Fruit fly (Drosophila melanogaster) whole organism, embryonic: Measurements from ENCODE around the gene CG5225.

Source experiments
- Antp ChIP-seq: fragments of 200-800 bp; sonication (Bioruptor generic); optimal IDR thresholded peaks from 3 replicates; lab custom pipeline; 2016; ENCODE audit warnings: missing biosample characterization, missing genetic modification characterization
- Atf3 ChIP-seq: fragments of 200-800 bp; sonication (Bioruptor generic); optimal IDR thresholded peaks from 3 replicates; lab custom pipeline; 2016; ENCODE audit warnings: missing biosample characterization, missing genetic modification characterization
- BEAF-32 ChIP-seq: fragments of 200-800 bp; sonication (Bioruptor generic); optimal IDR thresholded peaks from 3 replicates; lab custom pipeline; 2017; ENCODE audit warnings: missing biosample characterization, missing genetic modification characterization, mild to moderate bottlenecking, moderate library complexity, missing genetic modification reagents
- Bgb ChIP-seq: fragments of 200-800 bp; sonication (Bioruptor generic); IDR thresholded peaks from 2 replicates; pipeline ENCODE4 v1.3.6; 2022; ENCODE audit warnings: missing biosample characterization, missing genetic modification characterization; ENCODE audit not compliant: partially characterized antibody
- BtbVII ChIP-seq: fragments of 200-800 bp; sonication (Bioruptor generic); optimal IDR thresholded peaks from 3 replicates; lab custom pipeline; 2017; ENCODE audit warnings: missing biosample characterization, mild to moderate bottlenecking, missing genetic modification characterization
- CG10431 ChIP-seq: fragments of 200-800 bp; sonication (Bioruptor generic); optimal IDR thresholded peaks from 3 replicates; lab custom pipeline; 2018; ENCODE audit warnings: missing biosample characterization, mild to moderate bottlenecking, missing genetic modification characterization
- CG14014 ChIP-seq: fragments of 200-800 bp; sonication (Bioruptor generic); IDR thresholded peaks from 2 replicates; pipeline ENCODE4 v1.3.6; 2022; ENCODE audit warnings: missing biosample characterization, missing genetic modification characterization
- CG14965 ChIP-seq: fragments of 200-800 bp; sonication (Bioruptor generic); optimal IDR thresholded peaks from 2 replicates; lab custom pipeline; 2016; ENCODE audit warnings: missing biosample characterization, missing genetic modification characterization, borderline replicate concordance
- CG15696 ChIP-seq: fragments of 200-800 bp; sonication (Bioruptor generic); optimal IDR thresholded peaks from 2 replicates; lab custom pipeline; 2019; ENCODE audit warnings: missing biosample characterization, mild to moderate bottlenecking, missing genetic modification characterization, moderate library complexity
- CG16863 ChIP-seq: fragments of 200-800 bp; sonication (Bioruptor generic); optimal IDR thresholded peaks from 3 replicates; lab custom pipeline; 2016; ENCODE audit warnings: missing biosample characterization, missing genetic modification characterization
- CG17186 ChIP-seq: fragments of 200-800 bp; sonication (Bioruptor generic); optimal IDR thresholded peaks from 3 replicates; lab custom pipeline; 2017; ENCODE audit warnings: missing biosample characterization, missing genetic modification reagents, missing genetic modification characterization
- CG17361 ChIP-seq: fragments of 200-800 bp; sonication (Bioruptor generic); IDR thresholded peaks from 3 replicates; pipeline ENCODE4 v1.3.6; 2022; ENCODE audit warnings: missing biosample characterization, missing genetic modification characterization
- CG17829 ChIP-seq: fragments of 200-800 bp; optimal IDR thresholded peaks from 2 replicates; lab custom pipeline; 2019; ENCODE audit warnings: missing biosample characterization, mild to moderate bottlenecking, missing genetic modification characterization, moderate library complexity
- CG33557 ChIP-seq: fragments of 200-800 bp; sonication (Bioruptor generic); optimal IDR thresholded peaks from 2 replicates; lab custom pipeline; 2019; ENCODE audit warnings: missing biosample characterization, mild to moderate bottlenecking, missing genetic modification characterization, moderate library complexity
- CG34376 ChIP-seq: fragments of 200-800 bp; sonication (Bioruptor generic); optimal IDR thresholded peaks from 2 replicates; lab custom pipeline; 2018; ENCODE audit warnings: missing biosample characterization, mild to moderate bottlenecking, missing genetic modification characterization
- CG42726 ChIP-seq: fragments of 200-800 bp; sonication (Bioruptor generic); IDR thresholded peaks from 2 replicates; pipeline ENCODE4 v1.3.6; 2022; ENCODE audit warnings: missing biosample characterization, missing genetic modification characterization; ENCODE audit not compliant: partially characterized antibody
- CG7745 ChIP-seq: fragments of 200-800 bp; sonication (Bioruptor generic); optimal IDR thresholded peaks from 2 replicates; lab custom pipeline; 2018; ENCODE audit warnings: missing biosample characterization, mild to moderate bottlenecking, missing genetic modification characterization, moderate library complexity
- CG7963 ChIP-seq: fragments of 200-800 bp; sonication (Bioruptor generic); IDR thresholded peaks from 3 replicates; pipeline ENCODE4 v1.3.6; 2022; ENCODE audit warnings: missing biosample characterization, missing genetic modification characterization; ENCODE audit not compliant: partially characterized antibody
- CG8290 ChIP-seq, 3 experiments: fragments of 200-800 bp; sonication (Bioruptor generic); optimal IDR thresholded peaks; 2 replicates each; lab custom pipeline; 2016 to 2019; ENCODE audit warnings: missing biosample characterization in 3 of 3, missing genetic modification characterization in 3 of 3, mild to moderate bottlenecking in 2 of 3, moderate library complexity in 1 of 3
- Camta ChIP-seq: fragments of 200-800 bp; sonication (Bioruptor generic); optimal IDR thresholded peaks from 2 replicates; lab custom pipeline; 2016; ENCODE audit warnings: missing biosample characterization, missing genetic modification characterization
- D19A ChIP-seq: fragments of 200-800 bp; optimal IDR thresholded peaks from 3 replicates; lab custom pipeline; 2019; ENCODE audit warnings: missing biosample characterization, mild to moderate bottlenecking, missing genetic modification characterization, moderate library complexity
- Deaf1 ChIP-seq: fragments of 200-800 bp; optimal IDR thresholded peaks from 3 replicates; lab custom pipeline; 2019; ENCODE audit warnings: missing biosample characterization, mild to moderate bottlenecking, missing genetic modification characterization, moderate library complexity
- Doc3 ChIP-seq: fragments of 200-800 bp; sonication (Bioruptor generic); IDR thresholded peaks from 3 replicates; pipeline ENCODE4 v1.3.6; 2022; ENCODE audit warnings: missing biosample characterization, missing genetic modification characterization; ENCODE audit not compliant: partially characterized antibody
- Dp ChIP-seq: fragments of 200-800 bp; sonication (Bioruptor generic); optimal IDR thresholded peaks from 2 replicates; lab custom pipeline; 2018; ENCODE audit warnings: missing biosample characterization, mild to moderate bottlenecking, missing genetic modification characterization, moderate library complexity
- E2f2 ChIP-seq: fragments of 200-800 bp; sonication (Bioruptor generic); IDR thresholded peaks from 2 replicates; pipeline ENCODE4 v1.3.6; 2022; ENCODE audit warnings: missing biosample characterization, missing genetic modification characterization
- Eip74EF ChIP-seq, 2 experiments: fragments of 200-800 bp in 1 of 2; fragments of >200 bp in 1 of 2; sonication (Bioruptor generic) in 1 of 2; optimal IDR thresholded peaks; 2 replicates each; lab custom pipeline; 2017 to 2019; ENCODE audit warnings: missing biosample characterization in 2 of 2, missing genetic modification characterization in 2 of 2, mild to moderate bottlenecking in 1 of 2, moderate library complexity in 1 of 2
- Fer3 ChIP-seq: fragments of 200-800 bp; sonication (Bioruptor generic); optimal IDR thresholded peaks from 2 replicates; lab custom pipeline; 2018; ENCODE audit warnings: missing biosample characterization, mild to moderate bottlenecking, missing genetic modification characterization, moderate library complexity
- HLH4C ChIP-seq: fragments of 200-800 bp; sonication (Bioruptor generic); IDR thresholded peaks from 3 replicates; pipeline ENCODE4 v1.3.6; 2022; ENCODE audit warnings: missing biosample characterization, missing genetic modification characterization; ENCODE audit not compliant: partially characterized antibody
- Hr3 ChIP-seq: fragments of 200-800 bp; sonication (Bioruptor generic); optimal IDR thresholded peaks from 3 replicates; lab custom pipeline; 2016; ENCODE audit warnings: missing biosample characterization, missing genetic modification characterization
- Hr39 ChIP-seq: fragments of >200 bp; optimal IDR thresholded peaks from 2 replicates; lab custom pipeline; 2017
- Kr ChIP-seq: fragments of 200-800 bp; sonication (Bioruptor generic); optimal IDR thresholded peaks from 2 replicates; lab custom pipeline; 2017; ENCODE audit warnings: missing biosample characterization, mild to moderate bottlenecking, missing genetic modification characterization
- NC2β ChIP-seq: fragments of 200-800 bp; sonication (Bioruptor generic); optimal IDR thresholded peaks from 2 replicates; lab custom pipeline; 2016; ENCODE audit warnings: missing biosample characterization, missing genetic modification characterization
- Six4 ChIP-seq: fragments of 200-800 bp; sonication (Bioruptor generic); optimal IDR thresholded peaks from 2 replicates; lab custom pipeline; 2016; ENCODE audit warnings: missing biosample characterization, missing genetic modification characterization
- Spps ChIP-seq: fragments of 200-800 bp; sonication (Bioruptor generic); optimal IDR thresholded peaks from 2 replicates; lab custom pipeline; 2018; ENCODE audit warnings: missing biosample characterization, mild to moderate bottlenecking, missing genetic modification characterization
- YL-1 ChIP-seq: fragments of 200-800 bp; sonication (Bioruptor generic); optimal IDR thresholded peaks from 3 replicates; lab custom pipeline; 2017; ENCODE audit warnings: missing biosample characterization, mild to moderate bottlenecking, missing genetic modification characterization
- croc ChIP-seq: fragments of 200-800 bp; sonication (Bioruptor generic); conservative IDR thresholded peaks from 3 replicates; pipeline ENCODE4 v1.3.6; 2022; ENCODE audit warnings: missing biosample characterization, missing genetic modification characterization
- dimm ChIP-seq: fragments of 200-800 bp; sonication (Bioruptor generic); IDR thresholded peaks from 2 replicates; pipeline ENCODE4 v1.3.6; 2022; ENCODE audit warnings: missing biosample characterization, missing genetic modification characterization
- mam ChIP-seq: fragments of 200-800 bp; sonication (Bioruptor generic); optimal IDR thresholded peaks from 3 replicates; lab custom pipeline; 2016; ENCODE audit warnings: missing biosample characterization, missing genetic modification characterization
- oc ChIP-seq: fragments of 200-800 bp; sonication (Bioruptor generic); optimal IDR thresholded peaks from 2 replicates; lab custom pipeline; 2018; ENCODE audit warnings: missing biosample characterization, mild to moderate bottlenecking, missing genetic modification characterization, moderate library complexity
- onecut ChIP-seq: fragments of 200-800 bp; sonication (Bioruptor generic); IDR thresholded peaks from 2 replicates; pipeline ENCODE4 v1.3.6; 2022; ENCODE audit warnings: missing biosample characterization, missing genetic modification characterization
- prd ChIP-seq, 3 experiments: fragments of >200 bp in 2 of 3; fragments of 200-800 bp in 1 of 3; sonication (Bioruptor generic) in 1 of 3; optimal IDR thresholded peaks in 2 of 3; IDR thresholded peaks in 1 of 3; 2 replicates in 2 of 3; 3 replicates in 1 of 3; pipeline versions ENCODE4 v1.3.6 to Lab custom; 2017 to 2022; ENCODE audit warnings: missing biosample characterization in 1 of 3, missing genetic modification characterization in 1 of 3
- pzg ChIP-seq: fragments of 200-800 bp; sonication (Bioruptor generic); optimal IDR thresholded peaks from 3 replicates; lab custom pipeline; 2018; ENCODE audit warnings: missing biosample characterization, mild to moderate bottlenecking, missing genetic modification characterization, moderate library complexity
- seq ChIP-seq: fragments of 200-800 bp; sonication (Bioruptor generic); IDR thresholded peaks from 2 replicates; pipeline ENCODE4 v1.3.6; 2022; ENCODE audit warnings: missing biosample characterization, missing genetic modification characterization
- slou ChIP-seq: fragments of 200-800 bp; sonication (Bioruptor generic); optimal IDR thresholded peaks from 3 replicates; lab custom pipeline; 2016; ENCODE audit warnings: missing biosample characterization, missing genetic modification characterization
- sna ChIP-seq: fragments of 200-800 bp; sonication (Bioruptor generic); IDR thresholded peaks from 2 replicates; pipeline ENCODE4 v1.3.6; 2022; ENCODE audit warnings: missing biosample characterization, missing genetic modification characterization; ENCODE audit not compliant: partially characterized antibody
- ssp ChIP-seq: fragments of 200-800 bp; sonication (Bioruptor generic); IDR thresholded peaks from 2 replicates; pipeline ENCODE4 v1.3.6; 2022; ENCODE audit warnings: missing biosample characterization, missing genetic modification characterization
- zfh2 ChIP-seq: fragments of 200-800 bp; sonication (Bioruptor generic); optimal IDR thresholded peaks from 2 replicates; lab custom pipeline; 2016; ENCODE audit warnings: missing biosample characterization, missing genetic modification characterization

CG5225 gene

dm6 chr3R:17002218-17003110 lies 26.0 kb upstream of the CG5225 start, which contains the start of the genes Sf3a1 and Irc (continued):
- TF ChIP-seq BEAF-32 (GFP tag; lab: Kevin White, UChicago) = peak; percentile 96
- no peak for TF ChIP-seq prd (optimal IDR thresholded peaks at IDR 0.05; lab: Kevin White, UChicago)
- 0 out of 3 replicates have a peak, but pooled peaks have one; percentile 31 for TF ChIP-seq prd (GFP tag; IDR thresholded peaks at IDR 0.05; lab: Robert Waterston, UW)
- no peak for TF ChIP-seq Six4
- peak; percentile 96 for TF ChIP-seq CG42726
- no peak for TF ChIP-seq dimm (GFP tag; lab: Robert Waterston, UW)
- TF ChIP-seq D19A = no peak
- TF ChIP-seq Deaf1 (tag; lab: Kevin White, UChicago) = peak; percentile 41
- peak; percentile 97 for TF ChIP-seq E2f2 (GFP tag; lab: Robert Waterston, UW)
- peak; percentile 93 for TF ChIP-seq Doc3 (GFP tag; lab: Robert Waterston, UW)
- peak; percentile 90 for TF ChIP-seq CG7963
- no peak for TF ChIP-seq CG15696 (tag; lab: Kevin White, UChicago)
- no peak for TF ChIP-seq CG14965 (GFP tag; lab: Kevin White, UChicago)
- no peak for TF ChIP-seq croc (GFP tag; lab: Robert Waterston, UW)
- peak; percentile 98 for TF ChIP-seq Bgb (GFP tag; lab: Robert Waterston, UW)
- peak; percentile 46 for TF ChIP-seq zfh2
- peak; percentile 92 for TF ChIP-seq HLH4C (GFP tag; lab: Robert Waterston, UW)
- no peak for TF ChIP-seq CG8290 (GFP tag; optimal IDR thresholded peaks at IDR 0.05; lab: Kevin White, UChicago)
- TF ChIP-seq CG8290 (tag; optimal IDR thresholded peaks at IDR 0.05; lab: Kevin White, UChicago) = peak in 1 of 2 experiments; percentile 76
- peak; percentile 47 for TF ChIP-seq CG10431 (GFP tag; lab: Kevin White, UChicago)
- peak; percentile 43 for TF ChIP-seq CG17829
- no peak for TF ChIP-seq slou
- no peak for TF ChIP-seq Spps
- TF ChIP-seq Hr39 (lab: Kevin White, UChicago) = no peak
- no peak for TF ChIP-seq CG7745 (tag; lab: Kevin White, UChicago)
- no peak for TF ChIP-seq Kr
- TF ChIP-seq seq (GFP tag; lab: Robert Waterston, UW) = no peak
- peak; percentile 19 for TF ChIP-seq Antp (GFP tag; lab: Kevin White, UChicago)
- TF ChIP-seq Fer3 (tag; lab: Kevin White, UChicago) = no peak
- peak; percentile 89 for TF ChIP-seq sna (GFP tag; lab: Robert Waterston, UW)
- TF ChIP-seq CG14014 (GFP tag; lab: Robert Waterston, UW) = no peak
- peak in 1 of 2 experiments; percentile 29 for TF ChIP-seq Eip74EF (GFP tag; optimal IDR thresholded peaks at IDR 0.05; lab: Kevin White, UChicago)
- TF ChIP-seq CG16863 = no peak
- peak; percentile 0 for TF ChIP-seq BtbVII (GFP tag; lab: Kevin White, UChicago)
- no peak for TF ChIP-seq CG17361 (GFP tag; lab: Robert Waterston, UW)
- TF ChIP-seq Hr3 = no peak
- no peak for TF ChIP-seq CG33557 (GFP tag; lab: Kevin White, UChicago)
- peak; percentile 73 for TF ChIP-seq YL-1 (GFP tag; lab: Kevin White, UChicago)
- TF ChIP-seq CG17186 (GFP tag; lab: Kevin White, UChicago) = peak; percentile 30
- TF ChIP-seq onecut (GFP tag; lab: Robert Waterston, UW) = no peak
- peak; percentile 70 for TF ChIP-seq oc (tag; lab: Kevin White, UChicago)
- peak; percentile 96 for TF ChIP-seq Dp (GFP tag; lab: Kevin White, UChicago)
- TF ChIP-seq CG34376 (GFP tag; lab: Kevin White, UChicago) = peak; percentile 91
- TF ChIP-seq Camta (GFP tag; lab: Kevin White, UChicago) = peak; percentile 25
- peak; percentile 95 for TF ChIP-seq pzg (GFP tag; lab: Kevin White, UChicago)
- TF ChIP-seq NC2β (GFP tag; lab: Kevin White, UChicago) = peak; percentile 55
- no peak for TF ChIP-seq Atf3 (GFP tag; lab: Kevin White, UChicago)
- TF ChIP-seq ssp (GFP tag; lab: Robert Waterston, UW) = peak; percentile 25; the same call in 1 of the 2 replicates
- peak; percentile 57 for TF ChIP-seq mam (GFP tag; lab: Kevin White, UChicago)
